Fruit fly (Drosophila melanogaster) whole organism, prepupa: ENCODE data around the gene CG8861.

Source experiments
- CG10669 ChIP-seq: fragments of 200-800 bp; sonication (Bioruptor generic); optimal IDR thresholded peaks from 3 replicates; lab custom pipeline; 2018; ENCODE audit warnings: missing biosample characterization, mild to moderate bottlenecking, missing genetic modification characterization, moderate library complexity
- CG11294 ChIP-seq: fragments of 200-800 bp; sonication (Bioruptor generic); IDR thresholded peaks from 2 replicates; pipeline ENCODE4 v1.3.6; 2022; ENCODE audit warnings: missing biosample characterization, missing genetic modification characterization
- CG11762 ChIP-seq: fragments of 200-800 bp; sonication (Bioruptor generic); optimal IDR thresholded peaks from 3 replicates; lab custom pipeline; 2016; ENCODE audit warnings: missing biosample characterization, missing genetic modification characterization; ENCODE audit not compliant: insufficient read depth
- CG11902 ChIP-seq: fragments of 200-800 bp; sonication (Bioruptor generic); optimal IDR thresholded peaks from 3 replicates; lab custom pipeline; 2016; ENCODE audit warnings: missing biosample characterization, missing genetic modification characterization
- CG15336 ChIP-seq: fragments of 200-800 bp; sonication (Bioruptor generic); IDR thresholded peaks from 2 replicates; pipeline ENCODE4 v1.3.6; 2022; ENCODE audit warnings: missing biosample characterization, missing genetic modification characterization
- CG1621 ChIP-seq: fragments of 200-800 bp; sonication (Bioruptor generic); optimal IDR thresholded peaks from 3 replicates; lab custom pipeline; 2018; ENCODE audit warnings: missing biosample characterization, mild to moderate bottlenecking, missing genetic modification characterization
- CG16779 ChIP-seq: fragments of 200-800 bp; sonication (Bioruptor generic); optimal IDR thresholded peaks from 3 replicates; lab custom pipeline; 2017; ENCODE audit warnings: missing biosample characterization, mild to moderate bottlenecking, missing genetic modification characterization
- CG3032 ChIP-seq: fragments of 200-800 bp; optimal IDR thresholded peaks from 2 replicates; lab custom pipeline; 2019; ENCODE audit warnings: missing biosample characterization, mild to moderate bottlenecking, missing genetic modification characterization, moderate library complexity
- CG31627 ChIP-seq: fragments of 200-800 bp; sonication (Bioruptor generic); optimal IDR thresholded peaks from 3 replicates; lab custom pipeline; 2016; ENCODE audit warnings: missing biosample characterization, missing genetic modification characterization
- CG3919 ChIP-seq: fragments of 200-800 bp; sonication (Bioruptor generic); optimal IDR thresholded peaks from 3 replicates; lab custom pipeline; 2016; ENCODE audit warnings: missing biosample characterization, missing genetic modification characterization
- CG4318 ChIP-seq: fragments of 200-800 bp; sonication (Bioruptor generic); optimal IDR thresholded peaks from 3 replicates; lab custom pipeline; 2017; ENCODE audit warnings: missing biosample characterization, mild to moderate bottlenecking, missing genetic modification characterization
- CG6163 ChIP-seq: fragments of 200-800 bp; sonication (Bioruptor generic); IDR thresholded peaks from 3 replicates; pipeline ENCODE4 v1.3.6; 2022; ENCODE audit warnings: missing biosample characterization, missing genetic modification characterization
- CG6276 ChIP-seq: fragments of 200-800 bp; sonication (Bioruptor generic); optimal IDR thresholded peaks from 2 replicates; lab custom pipeline; 2017; ENCODE audit warnings: missing biosample characterization, mild to moderate bottlenecking, missing genetic modification characterization
- CG6792 ChIP-seq: fragments of 200-800 bp; sonication (Bioruptor generic); optimal IDR thresholded peaks from 3 replicates; lab custom pipeline; 2016; ENCODE audit warnings: missing biosample characterization, missing genetic modification characterization
- CG6808 ChIP-seq: fragments of 200-800 bp; sonication (Bioruptor generic); optimal IDR thresholded peaks from 3 replicates; lab custom pipeline; 2017; ENCODE audit warnings: missing biosample characterization, missing genetic modification characterization, mild to moderate bottlenecking, moderate library complexity, missing genetic modification reagents
- CG6854 ChIP-seq: fragments of 200-800 bp; sonication (Bioruptor generic); optimal IDR thresholded peaks from 2 replicates; lab custom pipeline; 2017; ENCODE audit warnings: missing biosample characterization, mild to moderate bottlenecking, missing genetic modification characterization
- CG7368 ChIP-seq: fragments of 200-800 bp; sonication (Bioruptor generic); optimal IDR thresholded peaks from 3 replicates; lab custom pipeline; 2016; ENCODE audit warnings: missing biosample characterization, missing genetic modification characterization
- CG8119 ChIP-seq: fragments of 200-800 bp; sonication (Bioruptor generic); IDR thresholded peaks from 3 replicates; pipeline ENCODE4 v1.3.6; 2022; ENCODE audit warnings: missing biosample characterization, missing genetic modification characterization
- CG8319 ChIP-seq: fragments of 200-800 bp; sonication (Bioruptor generic); optimal IDR thresholded peaks from 3 replicates; lab custom pipeline; 2016; ENCODE audit warnings: missing biosample characterization, missing genetic modification characterization
- CG8632 ChIP-seq: fragments of 200-800 bp; sonication (Bioruptor generic); optimal IDR thresholded peaks from 3 replicates; lab custom pipeline; 2016; ENCODE audit warnings: missing biosample characterization, missing genetic modification characterization
- CG9139 ChIP-seq: fragments of 200-800 bp; sonication (Bioruptor generic); optimal IDR thresholded peaks from 3 replicates; lab custom pipeline; 2017; ENCODE audit warnings: missing biosample characterization, mild to moderate bottlenecking, missing genetic modification characterization
- Eip75B ChIP-seq: fragments of 200-800 bp; sonication (Bioruptor generic); optimal IDR thresholded peaks from 3 replicates; lab custom pipeline; 2016; ENCODE audit warnings: missing biosample characterization, missing genetic modification characterization
- Eip93F ChIP-seq: fragments of 200-800 bp; sonication (Bioruptor generic); optimal IDR thresholded peaks from 2 replicates; lab custom pipeline; 2016; ENCODE audit warnings: missing biosample characterization, mild to moderate bottlenecking, missing genetic modification characterization
- Ets21C ChIP-seq: fragments of 200-800 bp; sonication (Bioruptor generic); optimal IDR thresholded peaks from 3 replicates; lab custom pipeline; 2016; ENCODE audit warnings: missing biosample characterization, missing genetic modification characterization
- Gug ChIP-seq: fragments of 200-800 bp; sonication (Bioruptor generic); IDR thresholded peaks from 2 replicates; pipeline ENCODE4 v1.3.6; 2022; ENCODE audit warnings: missing biosample characterization, missing genetic modification characterization
- Hr38 ChIP-seq: sonication (Bioruptor generic); optimal IDR thresholded peaks from 2 replicates; lab custom pipeline; 2016; ENCODE audit warnings: missing biosample characterization, missing genetic modification characterization
- Hr39 ChIP-seq: fragments of 200-800 bp; sonication (Bioruptor generic); optimal IDR thresholded peaks from 2 replicates; lab custom pipeline; 2016; ENCODE audit warnings: missing biosample characterization, missing genetic modification characterization
- Lpt ChIP-seq: fragments of 200-800 bp; sonication (Bioruptor generic); optimal IDR thresholded peaks from 3 replicates; lab custom pipeline; 2016; ENCODE audit warnings: missing biosample characterization, missing genetic modification characterization
- Met ChIP-seq: fragments of 200-800 bp; sonication (Bioruptor generic); optimal IDR thresholded peaks from 3 replicates; lab custom pipeline; 2016; ENCODE audit warnings: missing biosample characterization, missing genetic modification characterization
- OdsH ChIP-seq: fragments of 200-800 bp; sonication (Bioruptor generic); optimal IDR thresholded peaks from 3 replicates; lab custom pipeline; 2016; ENCODE audit warnings: missing biosample characterization, missing genetic modification characterization
- Smox ChIP-seq: fragments of 200-800 bp; sonication (Bioruptor generic); optimal IDR thresholded peaks from 3 replicates; lab custom pipeline; 2016; ENCODE audit warnings: missing biosample characterization, missing genetic modification characterization
- Sox102F ChIP-seq: fragments of 200-800 bp; sonication (Bioruptor generic); optimal IDR thresholded peaks from 2 replicates; lab custom pipeline; 2016; ENCODE audit warnings: missing biosample characterization, mild to moderate bottlenecking, missing genetic modification characterization
- Sox14 ChIP-seq: fragments of 200-800 bp; sonication (Bioruptor generic); optimal IDR thresholded peaks from 3 replicates; lab custom pipeline; 2016; ENCODE audit warnings: missing biosample characterization, missing genetic modification characterization
- Sox15 ChIP-seq: fragments of 200-800 bp; sonication (Bioruptor generic); optimal IDR thresholded peaks from 3 replicates; lab custom pipeline; 2016; ENCODE audit warnings: missing biosample characterization, missing genetic modification characterization
- achi ChIP-seq: fragments of 200-800 bp; sonication (Bioruptor generic); optimal IDR thresholded peaks from 3 replicates; lab custom pipeline; 2016; ENCODE audit warnings: missing biosample characterization, missing genetic modification characterization
- acj6 ChIP-seq: fragments of 200-800 bp; sonication (Bioruptor generic); optimal IDR thresholded peaks from 3 replicates; lab custom pipeline; 2016; ENCODE audit warnings: missing biosample characterization, missing genetic modification characterization
- cyc ChIP-seq: fragments of 200-800 bp; sonication (Bioruptor generic); optimal IDR thresholded peaks from 3 replicates; lab custom pipeline; 2016; ENCODE audit warnings: missing biosample characterization, missing genetic modification characterization
- dac ChIP-seq: fragments of 200-800 bp; sonication (Bioruptor generic); optimal IDR thresholded peaks from 2 replicates; lab custom pipeline; 2017; ENCODE audit warnings: missing biosample characterization, mild to moderate bottlenecking, missing genetic modification characterization
- dsx ChIP-seq: fragments of 200-800 bp; optimal IDR thresholded peaks from 3 replicates; lab custom pipeline; 2019; ENCODE audit warnings: missing biosample characterization, mild to moderate bottlenecking, missing genetic modification characterization, moderate library complexity; ENCODE audit not compliant: poor library complexity, severe bottlenecking
- esn ChIP-seq: fragments of 200-800 bp; sonication (Bioruptor generic); optimal IDR thresholded peaks from 2 replicates; lab custom pipeline; 2016; ENCODE audit warnings: missing biosample characterization, mild to moderate bottlenecking, missing genetic modification characterization, moderate library complexity
- fd59A ChIP-seq: fragments of 200-800 bp; sonication (Bioruptor generic); optimal IDR thresholded peaks from 2 replicates; lab custom pipeline; 2017; ENCODE audit warnings: missing biosample characterization, mild to moderate bottlenecking, missing genetic modification characterization, missing genetic modification reagents
- fkh ChIP-seq: fragments of 200-800 bp; sonication (Bioruptor generic); optimal IDR thresholded peaks from 3 replicates; lab custom pipeline; 2017; ENCODE audit warnings: missing biosample characterization, mild to moderate bottlenecking, missing genetic modification characterization, moderate library complexity
- lz ChIP-seq: fragments of 200-800 bp; sonication (Bioruptor generic); optimal IDR thresholded peaks from 3 replicates; lab custom pipeline; 2016; ENCODE audit warnings: missing biosample characterization, missing genetic modification characterization
- net ChIP-seq: fragments of 200-800 bp; sonication (Bioruptor generic); optimal IDR thresholded peaks from 3 replicates; lab custom pipeline; 2016; ENCODE audit warnings: missing biosample characterization, missing genetic modification characterization
- pdm3 ChIP-seq: fragments of 200-800 bp; sonication (Bioruptor generic); optimal IDR thresholded peaks from 3 replicates; lab custom pipeline; 2016; ENCODE audit warnings: missing biosample characterization, missing genetic modification characterization
- salr ChIP-seq, 2 experiments: fragments of 200-800 bp; sonication (Bioruptor generic); optimal IDR thresholded peaks; 3 replicates each; lab custom pipeline; 2016 to 2018; ENCODE audit warnings: missing biosample characterization in 2 of 2, missing genetic modification characterization in 2 of 2, mild to moderate bottlenecking in 1 of 2
- ss ChIP-seq, 2 experiments: fragments of 200-800 bp; sonication (Bioruptor generic); optimal IDR thresholded peaks; 2 replicates in 1 of 2; 3 replicates in 1 of 2; lab custom pipeline; 2017 to 2018; ENCODE audit warnings: mild to moderate bottlenecking in 2 of 2, missing biosample characterization in 2 of 2, missing genetic modification characterization in 2 of 2, moderate library complexity in 1 of 2
- svp ChIP-seq: fragments of 200-800 bp; sonication (Bioruptor generic); peaks from one replicate; lab custom pipeline; 2016; ENCODE audit warnings: missing biosample characterization, missing genetic modification characterization
- topi ChIP-seq: fragments of 200-800 bp; sonication (Bioruptor generic); optimal IDR thresholded peaks from 3 replicates; lab custom pipeline; 2016; ENCODE audit warnings: missing biosample characterization, missing genetic modification characterization
- vri ChIP-seq: fragments of 200-800 bp; sonication (Bioruptor generic); optimal IDR thresholded peaks from 3 replicates; lab custom pipeline; 2016; ENCODE audit warnings: missing biosample characterization, mild to moderate bottlenecking, missing genetic modification characterization

CG8861 gene

DNA sequence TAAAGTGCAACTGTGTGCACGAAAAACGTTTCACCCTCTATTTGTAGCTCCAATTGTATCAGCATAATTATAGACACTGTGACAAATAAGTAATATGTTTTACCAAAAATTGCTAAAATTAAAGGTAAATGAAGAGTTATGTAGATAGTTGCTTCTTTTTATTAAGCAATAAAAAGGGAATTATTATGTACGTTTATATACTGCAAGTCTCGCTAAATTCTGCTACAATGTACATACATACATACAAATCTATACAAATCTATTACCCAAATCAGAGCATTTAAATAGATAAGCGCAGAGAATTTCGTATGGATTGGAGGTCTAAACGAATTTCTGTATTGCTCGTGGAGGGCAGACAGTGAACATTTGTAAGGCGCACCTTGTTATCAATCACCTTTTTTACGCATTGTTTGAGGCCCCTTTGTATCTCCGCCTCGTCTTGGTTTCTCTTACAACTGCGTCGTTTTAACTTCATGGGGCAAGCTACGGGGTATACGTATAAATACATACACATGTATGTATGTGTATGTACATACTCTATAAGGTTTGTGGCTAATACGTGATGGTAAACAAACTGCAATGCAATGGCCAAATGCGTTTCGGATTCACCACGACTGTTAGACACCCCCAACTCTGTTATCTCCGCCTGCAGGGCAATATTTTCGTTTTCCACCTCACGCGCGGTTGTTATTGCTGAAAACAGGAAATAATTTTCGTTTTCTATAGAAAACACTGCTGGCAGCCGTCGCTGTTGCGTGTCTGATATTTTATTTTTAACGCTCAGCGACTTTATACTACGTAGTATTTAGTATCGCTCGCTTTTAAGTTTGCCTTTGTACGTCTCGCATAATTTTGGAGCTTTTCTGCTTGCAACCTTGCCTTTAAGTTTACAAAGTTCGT lies 11.1 kb upstream of the CG8861 start:
- TF ChIP-seq CG10669 (peak; percentile 78), Sox15 (peak; percentile 10), dsx (GFP tag; lab: Kevin White, UChicago) (peak; percentile 74), CG16779 (tag; lab: Kevin White, UChicago) (peak; percentile 47), CG6792 (GFP tag; lab: Kevin White, UChicago) (peak; percentile 62), Gug (GFP tag; lab: Robert Waterston, UW) (peak; percentile 57), Hr39 (peak; percentile 68), CG4318 (peak; percentile 76), Ets21C (GFP tag; lab: Kevin White, UChicago) (peak; percentile 56), svp (GFP tag; lab: Kevin White, UChicago) (peak; percentile 92), CG11294 (GFP tag; lab: Robert Waterston, UW) (peak; percentile 40), fd59A (GFP tag; lab: Kevin White, UChicago) (peak; percentile 67), CG6276 (GFP tag; lab: Kevin White, UChicago) (peak; percentile 83), Eip93F (GFP tag; lab: Kevin White, UChicago) (peak; percentile 61), achi (GFP tag; lab: Kevin White, UChicago) (peak; percentile 75), dac (GFP tag; lab: Kevin White, UChicago) (peak; percentile 24), net (GFP tag; lab: Kevin White, UChicago) (peak; percentile 80), CG1621 (peak; percentile 61), cyc (GFP tag; lab: Kevin White, UChicago) (peak; percentile 68), Lpt (GFP tag; lab: Kevin White, UChicago) (peak; percentile 75), pdm3 (GFP tag; lab: Kevin White, UChicago) (peak; percentile 83), Sox102F (peak; percentile 68), CG11762 (GFP tag; lab: Kevin White, UChicago) (peak; percentile 76), Hr38 (GFP tag; lab: Kevin White, UChicago) (no peak), CG6854 (GFP tag; lab: Kevin White, UChicago) (no peak), Sox14 (GFP tag; lab: Kevin White, UChicago) (peak; percentile 72), acj6 (GFP tag; lab: Kevin White, UChicago) (peak; percentile 79), CG6163 (GFP tag; lab: Robert Waterston, UW) (peak; percentile 56; the same call in 2 of the 3 replicates), lz (peak; percentile 79), CG6808 (peak; percentile 65), Eip75B (GFP tag; lab: Kevin White, UChicago) (peak; percentile 82), CG8319 (GFP tag; lab: Kevin White, UChicago) (peak; percentile 58), CG8632 (GFP tag; lab: Kevin White, UChicago) (peak; percentile 69), Met (GFP tag; lab: Kevin White, UChicago) (peak; percentile 81), esn (GFP tag; lab: Kevin White, UChicago) (peak; percentile 82), CG8119 (GFP tag; lab: Robert Waterston, UW) (peak; percentile 86; the same call in 2 of the 3 replicates), ss (GFP tag; optimal IDR thresholded peaks at IDR 0.05; lab: Kevin White, UChicago) (peak; percentile 27 to 68), CG7368 (GFP tag; lab: Kevin White, UChicago) (peak; percentile 37), OdsH (peak; percentile 80), fkh (GFP tag; lab: Kevin White, UChicago) (peak; percentile 34), Smox (peak; percentile 78), CG9139 (GFP tag; lab: Kevin White, UChicago) (peak; percentile 19), vri (GFP tag; lab: Kevin White, UChicago) (peak; percentile 5), CG3919 (GFP tag; lab: Kevin White, UChicago) (peak; percentile 76), CG3032 (tag; lab: Kevin White, UChicago) (peak; percentile 75), CG11902 (no peak), CG15336 (GFP tag; lab: Robert Waterston, UW) (peak; percentile 87), topi (GFP tag; lab: Kevin White, UChicago) (peak; percentile 83), salr (GFP tag; optimal IDR thresholded peaks at IDR 0.05; lab: Kevin White, UChicago) (peak; percentile 29 to 92), CG31627 (GFP tag; lab: Kevin White, UChicago) (peak; percentile 66)
